Fruit fly (Drosophila melanogaster): ENCODE measurements around the gene Cpr35B.

dm6 chr2L:14461066-14461465 is 36.1 kb upstream of the Cpr35B start:
- no peak for TF ChIP-seq h (optimal IDR thresholded peaks at IDR 0.05)
- no peak for TF ChIP-seq insv (optimal IDR thresholded peaks at IDR 0.05)
- no peak for TF ChIP-seq Sin3A (optimal IDR thresholded peaks at IDR 0.05)
- TF ChIP-seq ttk (optimal IDR thresholded peaks at IDR 0.05) = no peak
